Fruit fly (Drosophila melanogaster) S2 (cell line): ENCODE results near the gene CG10959.
A peak's percentile ranks its signal among the peaks of the same experiment; 100 is the strongest.

Experiments
- CG8478 ChIP-seq: fragments of >200 bp; optimal IDR thresholded peaks from 2 replicates; lab custom pipeline; 2018
- CTCF ChIP-seq, 2 experiments: fragments of >200 bp; optimal IDR thresholded peaks; 2 replicates each; lab custom pipeline; 2018

The CG10959 gene

DNA sequence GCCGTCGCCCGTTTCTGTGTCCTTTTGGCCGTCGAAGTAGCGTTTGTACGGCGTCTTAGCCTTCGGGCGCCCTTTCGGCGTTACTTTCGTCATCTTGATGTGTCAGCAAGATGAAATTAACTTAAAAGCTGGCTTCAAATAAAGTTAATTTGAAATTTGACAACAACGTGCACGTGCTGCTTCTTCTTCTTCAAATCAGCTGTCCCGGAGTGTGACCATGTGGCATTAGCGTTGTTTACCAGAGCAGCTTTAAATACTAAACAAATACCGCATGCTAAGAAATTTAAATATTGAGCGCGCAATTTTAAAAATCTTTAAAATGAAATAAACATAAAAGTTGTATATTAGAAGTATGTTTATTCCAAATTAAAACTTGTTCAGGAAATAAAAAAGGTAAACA is 27.6 kb upstream of the CG10959 start, which contains the start of gene CG2260:
CG2260 (minus strand) TSS at position 209 of the 400 bp plus-strand sequence.
- no peak for TF ChIP-seq CG8478

DNA sequence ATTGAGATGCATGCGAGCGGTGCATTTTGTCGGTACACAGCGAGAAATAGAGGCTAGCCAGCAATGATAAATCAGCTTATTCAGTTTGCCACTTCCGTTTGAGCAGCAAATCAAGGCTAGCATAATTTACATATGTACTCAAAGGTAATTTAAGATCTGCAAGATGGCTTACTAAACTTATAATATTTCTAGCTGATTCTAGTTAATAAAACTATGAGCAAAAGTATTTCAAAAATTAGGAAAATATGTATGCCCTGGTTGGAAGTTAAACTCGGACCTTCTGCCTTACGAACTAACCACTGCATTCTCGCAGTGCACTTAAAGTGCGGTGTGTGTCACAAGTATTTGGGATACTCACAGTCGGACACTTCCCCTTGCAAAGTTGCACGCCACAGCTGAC is 25.7 kb upstream of the CG10959 start:
- TF ChIP-seq CG8478, result no peak
- no peak for TF ChIP-seq CTCF (optimal IDR thresholded peaks at IDR 0.05; lab: Kevin White, UChicago)

DNA sequence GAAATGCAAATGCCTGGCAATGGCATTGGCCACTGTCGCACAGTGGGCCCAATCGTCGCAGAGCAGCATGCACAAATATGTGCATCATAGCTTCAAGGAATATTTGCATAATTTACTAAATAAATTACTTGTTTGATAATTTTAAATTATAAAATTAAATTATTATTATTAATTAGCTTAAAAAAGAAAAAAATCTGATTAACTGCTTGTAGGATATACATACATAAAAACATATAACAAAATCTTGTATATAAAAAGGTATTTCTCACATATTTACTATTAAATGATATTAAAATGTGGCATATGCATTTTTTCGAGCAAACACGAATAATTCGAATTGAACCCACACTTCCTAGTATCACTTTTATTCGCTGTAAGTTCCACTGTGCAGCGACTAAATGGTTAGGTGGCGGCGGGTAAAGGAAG is 23.3 kb upstream of the CG10959 start:
- TF ChIP-seq CG8478, result no peak
- no peak for TF ChIP-seq CTCF (optimal IDR thresholded peaks at IDR 0.05; lab: Kevin White, UChicago)

- no peak for TF ChIP-seq CTCF (optimal IDR thresholded peaks at IDR 0.05; lab: Kevin White, UChicago)
- TF ChIP-seq CG8478, result no peak
Observed at dm6 chrX:8126149-8126548, 22.4 kb upstream of the CG10959 start.

DNA sequence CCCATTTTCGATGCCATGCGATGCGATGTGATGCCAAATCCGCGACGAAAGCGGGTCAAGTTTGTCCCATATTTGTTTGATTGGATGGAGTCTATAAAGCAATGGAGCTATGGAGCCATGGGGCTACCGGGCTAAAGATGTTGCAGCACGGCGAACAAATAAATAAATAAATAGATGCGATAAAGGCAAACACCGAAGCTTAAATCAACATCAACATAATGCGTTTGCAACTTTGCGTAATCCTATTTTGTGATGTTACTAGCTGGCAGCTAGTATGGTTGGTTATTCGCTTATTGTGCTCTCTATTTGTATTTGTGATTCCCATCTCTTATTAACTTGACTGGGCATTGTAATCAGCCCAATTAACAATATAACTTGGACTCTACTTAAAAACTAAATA is 20.4 kb upstream of the CG10959 start:
- TF ChIP-seq CTCF (optimal IDR thresholded peaks at IDR 0.05; lab: Kevin White, UChicago) (no peak), CG8478 (no peak)

DNA sequence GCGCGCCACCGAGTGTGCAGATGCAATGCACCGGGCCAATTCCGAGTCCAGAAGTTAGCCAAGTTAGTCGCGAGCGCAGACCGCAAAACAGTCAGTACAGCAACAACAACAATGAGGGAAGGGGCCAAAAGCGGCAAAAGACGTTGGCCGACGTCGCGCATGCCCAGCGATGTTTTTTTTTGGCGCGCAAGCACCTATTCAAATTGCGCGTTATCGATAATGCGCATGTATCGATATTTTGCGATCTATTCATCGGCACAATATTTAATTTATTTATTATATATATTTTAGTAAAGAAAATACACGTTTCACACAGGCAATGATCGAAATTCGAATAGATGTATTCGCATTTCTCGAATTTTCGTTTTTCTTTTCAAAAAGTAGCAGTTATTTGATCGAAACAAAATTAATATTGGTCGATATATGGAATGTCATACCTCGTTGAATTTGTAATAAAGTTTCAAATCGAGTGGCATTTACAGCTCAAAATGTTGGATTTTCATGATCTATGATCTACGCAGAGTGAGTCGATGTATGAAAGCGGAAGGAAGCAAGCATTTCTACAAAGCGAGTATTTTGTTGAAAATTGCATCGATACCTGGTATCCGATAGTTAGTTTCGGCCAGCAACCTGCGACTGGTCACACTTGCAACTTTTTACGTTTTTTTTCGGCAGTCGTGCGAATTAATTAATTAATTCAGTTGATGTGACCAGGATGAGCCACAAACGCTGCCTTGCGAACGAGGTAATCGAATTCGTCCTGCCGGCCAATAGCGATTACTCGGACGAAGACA is 19.2 kb upstream of the CG10959 start, which contains the start of gene CG2116:
CG2116 (plus strand) TSS at position 609 of the 794 bp plus-strand sequence.
- TF ChIP-seq CTCF (optimal IDR thresholded peaks at IDR 0.05; lab: Kevin White, UChicago) (no peak), CG8478 (no peak)

DNA sequence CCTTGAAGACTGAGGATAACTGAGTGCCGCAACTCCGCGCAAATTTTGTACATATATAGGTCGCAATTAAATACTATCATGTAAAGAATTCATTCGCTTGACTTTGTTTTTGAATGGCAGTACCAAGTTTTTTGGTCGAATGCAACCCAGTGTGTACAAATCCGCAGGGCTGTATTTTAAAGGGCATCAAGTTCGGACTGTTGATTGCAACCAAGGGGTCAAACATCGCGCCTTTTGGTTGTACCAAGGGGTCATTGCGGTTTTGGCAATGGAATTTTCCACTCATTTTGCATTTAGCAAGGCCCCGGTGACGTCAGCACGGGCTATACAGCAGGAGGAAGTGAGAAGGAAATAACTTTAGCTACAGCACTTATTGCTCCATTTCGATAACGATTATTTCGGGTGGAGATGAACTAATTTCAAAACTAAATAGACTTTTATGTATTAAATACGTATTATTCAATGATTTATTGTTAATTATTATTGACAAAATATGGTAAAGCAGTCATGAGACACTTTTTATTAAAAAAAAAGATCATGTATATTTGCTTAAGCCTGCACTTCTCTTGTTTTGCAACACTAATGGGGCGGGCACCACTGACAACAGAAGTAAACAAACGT is 16.8 kb upstream of the CG10959 start, which contains the start of gene CG10958:
CG10958 (plus strand) TSS at position 593 of the 621 bp plus-strand sequence.
- TF ChIP-seq CTCF (optimal IDR thresholded peaks at IDR 0.05; lab: Kevin White, UChicago), result no peak
- no peak for TF ChIP-seq CG8478

DNA sequence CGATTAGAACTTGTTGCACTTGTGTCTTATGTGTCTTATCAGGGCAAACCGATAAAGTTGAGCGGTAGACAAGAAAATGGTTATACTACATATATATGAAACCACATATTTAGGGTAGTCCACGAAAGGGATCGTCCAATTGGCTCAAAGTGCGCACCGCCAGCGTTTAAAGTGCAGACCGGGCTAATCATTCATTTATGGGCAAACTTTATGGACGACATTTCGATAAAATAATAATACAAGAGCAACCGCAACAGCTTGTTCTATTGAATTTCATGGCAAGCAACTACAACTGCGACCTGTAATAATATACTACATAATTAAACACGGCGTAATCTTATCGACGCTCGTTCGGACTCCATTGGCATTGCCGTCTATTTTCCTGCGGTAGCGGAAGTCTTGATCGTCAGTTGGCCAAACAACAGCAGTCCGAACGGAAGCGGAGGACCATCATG is 13.1 kb upstream of the CG10959 start, which contains the start of the genes cyr and CG2120:
cyr (minus strand) TSS at position 294 of the 455 bp plus-strand sequence.
CG2120 (plus strand) TSS at position 405 of the 455 bp plus-strand sequence.
- no peak for TF ChIP-seq CTCF (optimal IDR thresholded peaks at IDR 0.05; lab: Kevin White, UChicago)
- no peak for TF ChIP-seq CG8478

DNA sequence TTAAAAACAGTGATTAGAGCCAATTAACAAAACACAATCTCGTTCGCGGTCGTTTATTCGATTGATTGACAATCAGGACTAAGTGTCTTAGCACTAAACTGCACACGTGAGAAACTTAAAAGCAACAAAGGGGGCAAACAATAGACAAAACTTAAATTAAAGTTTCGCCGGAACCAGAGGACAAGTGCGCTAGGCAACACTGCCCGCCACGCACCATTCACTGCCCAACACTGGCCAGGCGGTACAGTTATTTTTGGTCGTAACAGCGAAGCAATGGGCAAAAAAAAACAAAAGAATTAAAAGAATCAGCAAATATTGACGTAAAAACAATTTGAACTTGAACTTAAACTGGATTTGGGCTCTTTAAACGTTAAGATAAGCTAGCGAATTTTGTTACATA is 11.3 kb upstream of the CG10959 start:
- TF ChIP-seq CTCF (optimal IDR thresholded peaks at IDR 0.05; lab: Kevin White, UChicago) (no peak), CG8478 (no peak)

- TF ChIP-seq CTCF (optimal IDR thresholded peaks at IDR 0.05; lab: Kevin White, UChicago) (no peak), CG8478 (no peak)
Observed at dm6 chrX:8140707-8141106, 7.9 kb upstream of the CG10959 start.

- TF ChIP-seq CG8478 (no peak), CTCF (optimal IDR thresholded peaks at IDR 0.05; lab: Kevin White, UChicago) (no peak)
Observed at dm6 chrX:8141353-8142066, 7.1 kb upstream of the CG10959 start.

- TF ChIP-seq CTCF (optimal IDR thresholded peaks at IDR 0.05; lab: Kevin White, UChicago) (peak in 1 of 2 experiments; percentile 10), CG8478 (no peak)
Observed at dm6 chrX:8142067-8142462, 6.5 kb upstream of the CG10959 start, which contains the start of gene Smox. Gene Smox (minus strand): TSS chrX:8142279.

DNA sequence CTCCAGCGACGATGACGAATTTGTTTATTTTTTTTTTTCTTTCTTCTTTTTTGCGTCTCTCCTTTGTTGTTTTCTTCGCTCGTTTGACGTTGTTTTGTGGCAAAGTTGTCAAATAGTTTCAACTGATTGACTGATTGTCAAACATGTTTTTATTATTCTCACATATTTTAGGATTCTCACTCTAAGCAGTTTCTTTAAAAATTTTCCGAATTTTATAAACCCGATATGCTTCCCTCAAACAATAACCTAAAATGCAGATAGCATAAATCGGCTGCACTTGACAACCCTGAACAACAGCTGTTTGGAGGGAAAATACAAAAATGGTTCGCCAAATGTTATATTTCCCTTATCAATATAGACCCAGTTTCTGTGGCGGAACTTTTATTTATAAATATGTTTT is 5.0 kb upstream of the CG10959 start, which contains the start of gene CG17982:
CG17982 (minus strand) TSS at position 299 of the 400 bp plus-strand sequence.
- TF ChIP-seq CTCF (optimal IDR thresholded peaks at IDR 0.05; lab: Kevin White, UChicago) (no peak), CG8478 (no peak)

- TF ChIP-seq CG8478 (no peak), CTCF (optimal IDR thresholded peaks at IDR 0.05; lab: Kevin White, UChicago) (no peak)
Observed at dm6 chrX:8145501-8146157, 3.0 kb upstream of the CG10959 start, which contains the start of the genes alpha-PheRS and CG2129. Gene alpha-PheRS (minus strand): TSS chrX:8145602. Gene CG2129 (plus strand): TSS chrX:8145839.

DNA sequence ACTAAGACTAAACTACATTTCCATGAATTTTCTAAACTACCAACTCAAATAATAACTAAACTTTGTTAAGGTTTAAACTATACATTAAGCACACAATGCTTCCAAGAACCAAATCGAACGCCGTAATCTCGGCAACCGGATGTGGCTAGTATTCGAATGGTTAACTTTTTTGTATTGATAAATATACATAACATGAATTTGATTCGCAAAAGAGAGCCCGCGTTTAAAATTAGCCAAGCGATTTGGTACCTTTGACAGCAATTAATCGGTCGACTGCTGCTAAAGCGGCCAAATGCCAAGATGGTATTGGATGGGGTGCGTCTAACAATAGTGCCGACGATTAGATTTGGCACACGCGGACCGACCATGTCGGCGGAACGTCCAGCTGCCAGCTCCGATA is 934 bp upstream of the CG10959 start, which contains the start of gene CG15336:
CG15336 (plus strand) TSS at position 301 of the 400 bp plus-strand sequence.
- TF ChIP-seq CTCF (optimal IDR thresholded peaks at IDR 0.05; lab: Kevin White, UChicago) (no peak), CG8478 (no peak)
